Worm (Caenorhabditis elegans) whole organism, L2 larva: ENCODE measurements around the gene F14D7.14.

Source experiments
- R02D3.7 ChIP-seq: fragments of 150-350 bp; optimal IDR thresholded peaks from 2 replicates; lab custom pipeline; 2014; ENCODE audit warnings: missing biosample characterization, missing genetic modification characterization
- ZK546.5 ChIP-seq: sonication (generic microtip); optimal IDR thresholded peaks from 2 replicates; lab custom pipeline; 2017; ENCODE audit warnings: missing biosample characterization, missing genetic modification characterization
- alr-1 ChIP-seq: fragments of 150-350 bp; optimal IDR thresholded peaks from 2 replicates; lab custom pipeline; 2014; ENCODE audit warnings: missing biosample characterization, missing genetic modification characterization
- aly-2 ChIP-seq: fragments of 150-350 bp; optimal IDR thresholded peaks from 2 replicates; lab custom pipeline; 2014; ENCODE audit warnings: missing biosample characterization, missing genetic modification characterization
- ama-1 ChIP-seq: fragments of 150-350 bp; optimal IDR thresholded peaks from 2 replicates; lab custom pipeline; 2018; ENCODE audit warnings: inconsistent platforms
- lsy-2 ChIP-seq, 2 experiments: fragments of 150-350 bp in 1 of 2; sonication (generic microtip) in 1 of 2; optimal IDR thresholded peaks; 2 replicates each; lab custom pipeline; 2014 to 2017; ENCODE audit warnings: missing biosample characterization in 2 of 2, missing genetic modification characterization in 2 of 2
- mab-5 ChIP-seq: fragments of 150-350 bp; optimal IDR thresholded peaks from 2 replicates; lab custom pipeline; 2014; ENCODE audit warnings: missing biosample characterization, missing genetic modification characterization
- nhr-10 ChIP-seq: sonication (generic microtip); optimal IDR thresholded peaks from 2 replicates; lab custom pipeline; 2017; ENCODE audit warnings: missing biosample characterization, missing genetic modification characterization
- nhr-12 ChIP-seq: fragments of 150-350 bp; optimal IDR thresholded peaks from 2 replicates; lab custom pipeline; 2014; ENCODE audit warnings: missing biosample characterization, missing genetic modification characterization
- nhr-237 ChIP-seq: fragments of 150-350 bp; optimal IDR thresholded peaks from 2 replicates; lab custom pipeline; 2014; ENCODE audit warnings: missing biosample characterization, missing genetic modification characterization
- skn-1 ChIP-seq: sonication (generic microtip); optimal IDR thresholded peaks from 2 replicates; lab custom pipeline; 2017; ENCODE audit warnings: missing biosample characterization, missing genetic modification characterization
- unc-39 ChIP-seq: fragments of 150-350 bp; optimal IDR thresholded peaks from 2 replicates; lab custom pipeline; 2014; ENCODE audit warnings: missing biosample characterization, missing genetic modification characterization
- ztf-4 ChIP-seq: fragments of 150-350 bp; optimal IDR thresholded peaks from 2 replicates; lab custom pipeline; 2014; ENCODE audit warnings: missing biosample characterization, missing genetic modification characterization

DNA sequence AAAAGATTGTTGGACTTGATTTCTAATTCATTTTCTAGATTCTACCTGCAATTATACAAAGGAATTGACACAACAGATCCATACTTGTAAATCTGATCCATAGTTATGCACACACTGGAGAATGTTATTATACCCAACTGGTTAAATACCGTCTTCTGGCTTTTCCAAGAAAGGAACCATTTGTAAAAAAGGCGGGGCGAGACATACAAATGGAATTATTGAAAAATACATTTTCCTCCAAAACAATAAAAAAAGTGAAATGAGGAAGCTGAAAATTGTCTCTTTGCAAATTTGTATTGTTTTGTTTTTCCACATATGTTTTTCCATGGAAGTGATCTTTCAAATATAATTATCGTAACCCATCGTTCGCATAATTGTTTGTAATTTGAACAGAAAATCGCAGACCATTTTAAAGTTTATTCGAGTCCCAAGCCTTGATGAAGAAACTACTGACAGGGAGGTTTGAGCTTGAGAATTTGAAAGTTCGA is 27.5 kb upstream of the F14D7.14 start, which contains the start of the genes srt-74 and F40G12.9:
- TF ChIP-seq nhr-10 (tag; lab: Kevin White, UChicago) (no peak), nhr-12 (tag; lab: Kevin White, UChicago) (no peak), ztf-4 (tag; lab: Kevin White, UChicago) (no peak), lsy-2 (tag; optimal IDR thresholded peaks at IDR 0.05; lab: Kevin White, UChicago) (no peak), unc-39 (tag; lab: Kevin White, UChicago) (no peak), nhr-237 (tag; lab: Kevin White, UChicago) (no peak), ZK546.5 (no peak), aly-2 (tag; lab: Kevin White, UChicago) (no peak), ama-1 (lab: Kevin White, UChicago) (no peak), R02D3.7 (no peak), mab-5 (tag; lab: Kevin White, UChicago) (no peak), alr-1 (no peak), skn-1 (no peak)
